Worm (Caenorhabditis elegans) whole organism, L1 larva: Measurements from ENCODE around the gene elo-6.

ENCODE experiments used
- C16A3.4 ChIP-seq: fragments of 150-350 bp; optimal IDR thresholded peaks from 2 replicates; lab custom pipeline; 2014; ENCODE audit warnings: missing biosample characterization, missing genetic modification characterization
- Y116A8C.19 ChIP-seq: sonication (generic microtip); optimal IDR thresholded peaks from 2 replicates; lab custom pipeline; 2016; ENCODE audit warnings: missing compliant biosample characterization, missing genetic modification characterization, borderline replicate concordance
- aha-1 ChIP-seq: fragments of 150-350 bp; optimal IDR thresholded peaks from 2 replicates; lab custom pipeline; 2014; ENCODE audit warnings: missing biosample characterization, missing genetic modification characterization
- alr-1 ChIP-seq: fragments of 200-800 bp; sonication (Bioruptor generic); optimal IDR thresholded peaks from 2 replicates; lab custom pipeline; 2018; ENCODE audit warnings: borderline replicate concordance, mild to moderate bottlenecking, missing genetic modification characterization, missing compliant biosample characterization
- ceh-8 ChIP-seq: fragments of 200-800 bp; sonication (Bioruptor generic); optimal IDR thresholded peaks from 2 replicates; lab custom pipeline; 2018; ENCODE audit warnings: mild to moderate bottlenecking, missing genetic modification characterization, moderate library complexity, missing compliant biosample characterization
- ceh-88 ChIP-seq: fragments of 200-800 bp; sonication (Bioruptor generic); IDR thresholded peaks from 2 replicates; pipeline ENCODE4 v1.3.6; 2022; ENCODE audit warnings: missing genetic modification characterization, missing compliant biosample characterization
- dsc-1 ChIP-seq: sonication (generic microtip); optimal IDR thresholded peaks from 2 replicates; lab custom pipeline; 2016; ENCODE audit warnings: mild to moderate bottlenecking, missing genetic modification characterization, missing compliant biosample characterization
- efl-3 ChIP-seq: fragments of 200-800 bp; sonication (Bioruptor generic); optimal IDR thresholded peaks from 2 replicates; lab custom pipeline; 2018; ENCODE audit warnings: mild to moderate bottlenecking, missing genetic modification characterization, missing compliant biosample characterization
- elt-2 ChIP-seq: sonication (generic microtip); optimal IDR thresholded peaks from 2 replicates; lab custom pipeline; 2016; ENCODE audit warnings: missing genetic modification characterization, mild to moderate bottlenecking, inconsistent platforms, missing compliant biosample characterization, missing genetic modification reagents
- ets-5 ChIP-seq: fragments of 200-800 bp; sonication (Bioruptor generic); IDR thresholded peaks from 2 replicates; pipeline ENCODE4 v1.3.6; 2022; ENCODE audit warnings: missing genetic modification characterization, missing compliant biosample characterization
- fkh-4 ChIP-seq: sonication (generic microtip); optimal IDR thresholded peaks from 2 replicates; lab custom pipeline; 2016; ENCODE audit warnings: missing compliant biosample characterization, missing genetic modification characterization, borderline replicate concordance
- fos-1 ChIP-seq: fragments of 150-350 bp; optimal IDR thresholded peaks from 2 replicates; lab custom pipeline; 2014; ENCODE audit warnings: missing biosample characterization, missing genetic modification characterization
- hlh-17 ChIP-seq: fragments of 200-800 bp; sonication (Bioruptor generic); optimal IDR thresholded peaks from 2 replicates; lab custom pipeline; 2018; ENCODE audit warnings: missing genetic modification characterization, mild to moderate bottlenecking, missing compliant biosample characterization, moderate library complexity, borderline replicate concordance
- hpl-2 ChIP-seq: fragments of 150-350 bp; optimal IDR thresholded peaks from 2 replicates; lab custom pipeline; 2014; ENCODE audit warnings: missing biosample characterization, missing genetic modification reagents, missing genetic modification characterization
- isw-1 ChIP-seq: fragments of 200-800 bp; sonication (Bioruptor generic); IDR thresholded peaks from 2 replicates; pipeline ENCODE4 v1.3.6; 2022; ENCODE audit warnings: missing genetic modification characterization, missing compliant biosample characterization
- lin-13 ChIP-seq: fragments of 150-350 bp; optimal IDR thresholded peaks from 2 replicates; lab custom pipeline; 2014; ENCODE audit warnings: missing biosample characterization, missing genetic modification reagents, missing genetic modification characterization
- lin-35 ChIP-seq, 2 experiments: fragments of 150-350 bp; optimal IDR thresholded peaks; 2 replicates each; lab custom pipeline; 2014; ENCODE audit warnings: missing biosample characterization in 2 of 2, missing genetic modification characterization in 2 of 2, missing genetic modification reagents in 2 of 2
- lir-3 ChIP-seq: sonication (generic microtip); optimal IDR thresholded peaks from 2 replicates; lab custom pipeline; 2016; ENCODE audit warnings: mild to moderate bottlenecking, missing genetic modification characterization, moderate library complexity, missing compliant biosample characterization; ENCODE audit not compliant: poor library complexity
- mab-9 ChIP-seq: fragments of 200-800 bp; sonication (Bioruptor generic); IDR thresholded peaks from 2 replicates; pipeline ENCODE4 v1.3.6; 2022; ENCODE audit warnings: missing genetic modification reagents, missing genetic modification characterization, missing compliant biosample characterization
- mep-1 ChIP-seq: fragments of 150-350 bp; optimal IDR thresholded peaks from 2 replicates; lab custom pipeline; 2014; ENCODE audit warnings: missing biosample characterization, missing genetic modification characterization
- nhr-12 ChIP-seq: sonication (generic microtip); optimal IDR thresholded peaks from 2 replicates; lab custom pipeline; 2017; ENCODE audit warnings: missing biosample characterization, missing genetic modification characterization
- nhr-19 ChIP-seq: fragments of 200-800 bp; sonication (Bioruptor generic); conservative IDR thresholded peaks from 2 replicates; pipeline ENCODE4 v1.3.6; 2022; ENCODE audit warnings: missing genetic modification characterization, missing compliant biosample characterization
- nhr-20 ChIP-seq: sonication (generic microtip); optimal IDR thresholded peaks from 2 replicates; lab custom pipeline; 2016; ENCODE audit warnings: mild to moderate bottlenecking, missing genetic modification characterization, missing compliant biosample characterization
- nhr-71 ChIP-seq: sonication (generic microtip); optimal IDR thresholded peaks from 2 replicates; lab custom pipeline; 2016; ENCODE audit warnings: mild to moderate bottlenecking, missing genetic modification characterization, moderate library complexity, missing compliant biosample characterization
- nhr-76 ChIP-seq: sonication (generic microtip); optimal IDR thresholded peaks from 2 replicates; lab custom pipeline; 2017; ENCODE audit warnings: missing biosample characterization, missing genetic modification characterization
- nhr-85 ChIP-seq: sonication (generic microtip); peaks from one replicate; lab custom pipeline; 2016; ENCODE audit warnings: missing genetic modification characterization, inconsistent platforms, missing compliant biosample characterization
- nhr-90 ChIP-seq: sonication (generic microtip); optimal IDR thresholded peaks from 2 replicates; lab custom pipeline; 2016; ENCODE audit warnings: mild to moderate bottlenecking, missing genetic modification characterization, missing compliant biosample characterization; ENCODE audit not compliant: poor library complexity
- pag-3 ChIP-seq: sonication (generic microtip); optimal IDR thresholded peaks from 2 replicates; lab custom pipeline; 2017; ENCODE audit warnings: missing genetic modification characterization, mild to moderate bottlenecking, missing compliant biosample characterization, antibody characterized with exemption, borderline replicate concordance; ENCODE audit not compliant: insufficient read depth
- rnt-1 ChIP-seq: sonication (generic microtip); optimal IDR thresholded peaks from 2 replicates; lab custom pipeline; 2016; ENCODE audit warnings: mild to moderate bottlenecking, missing genetic modification characterization, moderate library complexity, missing compliant biosample characterization
- snpc-4 ChIP-seq: fragments of 150-350 bp; optimal IDR thresholded peaks from 2 replicates; lab custom pipeline; 2014; ENCODE audit warnings: missing biosample characterization, missing genetic modification characterization
- snu-23 ChIP-seq: sonication (generic microtip); optimal IDR thresholded peaks from 2 replicates; lab custom pipeline; 2016; ENCODE audit warnings: missing genetic modification characterization, missing compliant biosample characterization
- sox-4 ChIP-seq: sonication (generic microtip); optimal IDR thresholded peaks from 2 replicates; lab custom pipeline; 2016; ENCODE audit warnings: missing genetic modification characterization, missing compliant biosample characterization
- sptf-1 ChIP-seq: fragments of 150-350 bp; optimal IDR thresholded peaks from 2 replicates; lab custom pipeline; 2014; ENCODE audit warnings: missing biosample characterization, missing genetic modification characterization
- sup-37 ChIP-seq: fragments of 200-800 bp; sonication (Bioruptor generic); optimal IDR thresholded peaks from 2 replicates; lab custom pipeline; 2018; ENCODE audit warnings: mild to moderate bottlenecking, missing genetic modification characterization, missing compliant biosample characterization
- tlp-1 ChIP-seq: fragments of 150-350 bp; optimal IDR thresholded peaks from 2 replicates; lab custom pipeline; 2014; ENCODE audit warnings: missing biosample characterization, missing genetic modification characterization
- unc-130 ChIP-seq: fragments of 150-350 bp; optimal IDR thresholded peaks from 2 replicates; lab custom pipeline; 2017; ENCODE audit warnings: missing biosample characterization, missing genetic modification characterization, inconsistent platforms
- unc-62 ChIP-seq: fragments of 150-350 bp; optimal IDR thresholded peaks from 2 replicates; lab custom pipeline; 2014; ENCODE audit warnings: missing biosample characterization, missing genetic modification reagents, missing genetic modification characterization
- xbp-1 ChIP-seq: sonication (generic microtip); optimal IDR thresholded peaks from 2 replicates; lab custom pipeline; 2016; ENCODE audit warnings: missing genetic modification characterization, missing compliant biosample characterization
- zag-1 ChIP-seq: fragments of 150-350 bp; optimal IDR thresholded peaks from 2 replicates; lab custom pipeline; 2014; ENCODE audit warnings: missing biosample characterization, missing genetic modification characterization
- zip-4 ChIP-seq: fragments of 200-800 bp; sonication (Bioruptor generic); optimal IDR thresholded peaks from 2 replicates; lab custom pipeline; 2018; ENCODE audit warnings: mild to moderate bottlenecking, missing genetic modification characterization, moderate library complexity, missing compliant biosample characterization
- ztf-4 ChIP-seq: fragments of 150-350 bp; optimal IDR thresholded peaks from 2 replicates; lab custom pipeline; 2014; ENCODE audit warnings: missing biosample characterization, missing genetic modification characterization

Gene elo-6

DNA sequence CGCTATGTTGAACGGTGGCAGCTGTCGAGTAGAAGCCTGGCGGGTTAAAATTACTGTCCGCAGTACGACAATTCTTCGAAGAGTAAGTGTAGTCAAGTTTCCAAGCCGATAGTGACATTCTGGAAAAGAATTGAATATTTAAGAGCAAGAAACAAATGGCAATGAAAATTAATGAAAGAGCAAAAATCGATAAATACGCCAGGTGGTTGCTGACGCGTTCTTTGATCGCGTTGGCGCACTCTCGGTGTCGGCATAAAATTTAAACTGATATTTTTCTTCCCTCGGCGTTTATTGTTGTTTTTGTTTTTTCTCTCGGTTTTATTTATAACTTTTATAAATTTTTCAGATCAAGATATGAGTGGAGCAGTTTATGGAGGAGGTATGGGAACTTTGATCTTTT, 6.3 kb upstream of the elo-6 start, which contains the start of the genes perm-3 and swsn-6 (continued):
- TF ChIP-seq snpc-4 (tag; lab: Kevin White, UChicago) (peak; percentile 81), ets-5 (no peak), nhr-20 (tag; lab: Kevin White, UChicago) (peak; percentile 84), mep-1 (peak; percentile 94), hlh-17 (GFP tag; lab: Kevin White, UChicago) (no peak), sptf-1 (tag; lab: Kevin White, UChicago) (no peak), snu-23 (GFP tag; lab: Kevin White, UChicago) (peak; percentile 89), nhr-19 (GFP tag; lab: Robert Waterston, UW) (peak; percentile 85), ceh-88 (GFP tag; lab: Robert Waterston, UW) (peak; percentile 19; the same call in 1 of the 2 replicates), ztf-4 (tag; lab: Kevin White, UChicago) (peak; percentile 61), nhr-76 (no peak), zag-1 (tag; lab: Kevin White, UChicago) (no peak), aha-1 (tag; lab: Kevin White, UChicago) (peak; percentile 16), pag-3 (tag; lab: Kevin White, UChicago) (no peak), alr-1 (tag; lab: Kevin White, UChicago) (no peak), nhr-71 (peak; percentile 90), hpl-2 (peak; percentile 17), dsc-1 (tag; lab: Kevin White, UChicago) (peak; percentile 83), zip-4 (GFP tag; lab: Kevin White, UChicago) (peak; percentile 61), lin-13 (peak; percentile 64), tlp-1 (tag; lab: Kevin White, UChicago) (no peak), Y116A8C.19 (tag; lab: Kevin White, UChicago) (no peak), nhr-90 (tag; lab: Kevin White, UChicago) (peak; percentile 82), C16A3.4 (tag; lab: Kevin White, UChicago) (peak; percentile 82), sup-37 (no peak), unc-130 (tag; lab: Kevin White, UChicago) (peak; percentile 86), lir-3 (no peak), rnt-1 (tag; lab: Kevin White, UChicago) (peak; percentile 89), nhr-85 (tag; lab: Kevin White, UChicago) (peak; percentile 85), xbp-1 (tag; lab: Kevin White, UChicago) (peak; percentile 83), nhr-12 (tag; lab: Kevin White, UChicago) (no peak)

DNA sequence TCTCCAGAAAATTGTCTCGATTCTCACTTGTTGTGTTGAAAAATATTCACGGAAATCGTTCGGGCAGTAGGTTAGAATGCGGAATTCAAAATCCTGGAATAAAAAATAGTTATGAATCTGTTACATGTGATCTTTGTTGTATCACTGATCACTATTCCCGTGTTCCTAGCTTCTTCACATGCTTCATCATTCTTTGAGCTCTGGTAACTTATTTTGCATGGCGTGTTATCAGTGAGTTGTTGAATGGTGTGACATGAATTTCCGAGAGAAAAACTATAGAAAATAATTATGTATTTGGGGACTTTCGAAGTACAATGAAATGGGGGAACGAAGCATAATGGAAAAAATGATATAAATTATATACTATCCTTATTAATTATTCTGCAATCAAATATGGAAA, 5.2 kb upstream of the elo-6 start:
- no peak for TF ChIP-seq mab-9 (GFP tag; lab: Robert Waterston, UW)
- no peak for TF ChIP-seq sox-4 (tag; lab: Kevin White, UChicago)
- TF ChIP-seq isw-1 (GFP tag; lab: Robert Waterston, UW), result no peak
- TF ChIP-seq snu-23 (GFP tag; lab: Kevin White, UChicago), result no peak
- TF ChIP-seq nhr-19 (GFP tag; lab: Robert Waterston, UW), result no peak
- no peak for TF ChIP-seq hlh-17 (GFP tag; lab: Kevin White, UChicago)
- no peak for TF ChIP-seq pag-3 (tag; lab: Kevin White, UChicago)
- TF ChIP-seq nhr-71, result peak; percentile 18
- peak; percentile 54 for TF ChIP-seq elt-2 (tag; lab: Kevin White, UChicago)
- no peak for TF ChIP-seq fkh-4 (tag; lab: Kevin White, UChicago)
- TF ChIP-seq lin-35 (GFP tag; optimal IDR thresholded peaks at IDR 0.05; lab: Kevin White, UChicago), result peak in 1 of 2 experiments; percentile 43
- no peak for TF ChIP-seq aha-1 (tag; lab: Kevin White, UChicago)
- TF ChIP-seq unc-62 (GFP tag; lab: Kevin White, UChicago), result no peak
- no peak for TF ChIP-seq ztf-4 (tag; lab: Kevin White, UChicago)
- TF ChIP-seq nhr-85 (tag; lab: Kevin White, UChicago), result no peak
- no peak for TF ChIP-seq fos-1
- TF ChIP-seq efl-3 (GFP tag; lab: Kevin White, UChicago), result no peak
- TF ChIP-seq ceh-8 (GFP tag; lab: Kevin White, UChicago), result no peak
